Fruit fly (Drosophila melanogaster): ENCODE data around the gene CG14971.

- TF ChIP-seq toe (GFP tag; optimal IDR thresholded peaks at IDR 0.05) (no peak), CG14711 (tag; optimal IDR thresholded peaks at IDR 0.05) (no peak), cnc (optimal IDR thresholded peaks at IDR 0.05) (no peak), CG1620 (GFP tag; optimal IDR thresholded peaks at IDR 0.05) (no peak), CG7101 (tag; optimal IDR thresholded peaks at IDR 0.05) (no peak), Clk (GFP tag; optimal IDR thresholded peaks at IDR 0.05) (no peak), ovo (GFP tag; optimal IDR thresholded peaks at IDR 0.05) (no peak), cic (GFP tag; optimal IDR thresholded peaks at IDR 0.05) (no peak), CG7045 (GFP tag; optimal IDR thresholded peaks at IDR 0.05) (no peak)
Observed at dm6 chr3L:3512998-3513397, 41.9 kb upstream of the CG14971 start.
